Fruit fly (Drosophila melanogaster): ENCODE data around the gene f-cup.

Gene f-cup

DNA sequence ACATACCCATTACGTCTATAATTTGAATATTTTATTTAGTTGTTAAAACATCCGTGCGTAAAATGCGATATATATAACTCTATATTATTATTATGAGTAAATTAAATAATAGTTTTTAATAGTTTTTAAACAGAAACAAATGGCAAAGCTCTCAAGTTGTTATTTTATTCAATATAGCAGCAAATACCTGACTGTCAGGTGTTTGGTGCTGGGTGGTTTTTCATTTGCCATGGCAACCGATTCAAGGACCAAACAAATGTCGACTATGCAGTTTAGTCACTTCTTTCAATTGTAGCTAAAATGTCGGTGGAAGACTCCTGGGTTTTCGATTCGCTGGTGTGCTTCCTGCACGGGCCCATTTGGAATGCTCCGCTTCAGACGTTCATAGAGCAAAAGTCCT, 6.9 kb downstream of the f-cup start, which contains the start of gene CG14367:
Gene CG14367, plus strand, starts transcription at position 301 of the 400 bp plus-strand sequence.
- TF ChIP-seq insv (optimal IDR thresholded peaks at IDR 0.05) (no peak), h (optimal IDR thresholded peaks at IDR 0.05) (no peak), ttk (optimal IDR thresholded peaks at IDR 0.05) (no peak), Myc (optimal IDR thresholded peaks at IDR 0.05) (no peak), Sin3A (optimal IDR thresholded peaks at IDR 0.05) (no peak), psq (optimal IDR thresholded peaks at IDR 0.05) (no peak)

dm6 chr3R:13686371-13687211, 14.0 kb downstream of the f-cup start, which contains the start of gene omd:
omd (minus strand) TSS chr3R:13687210.
- no peak for TF ChIP-seq h (optimal IDR thresholded peaks at IDR 0.05)
- TF ChIP-seq insv (optimal IDR thresholded peaks at IDR 0.05): no peak
- no peak for TF ChIP-seq ttk (optimal IDR thresholded peaks at IDR 0.05)
- no peak for TF ChIP-seq Myc (optimal IDR thresholded peaks at IDR 0.05)
- TF ChIP-seq psq (optimal IDR thresholded peaks at IDR 0.05): no peak
- TF ChIP-seq Sin3A (optimal IDR thresholded peaks at IDR 0.05): no peak

- TF ChIP-seq insv (optimal IDR thresholded peaks at IDR 0.05) (no peak), Myc (optimal IDR thresholded peaks at IDR 0.05) (no peak), psq (optimal IDR thresholded peaks at IDR 0.05) (no peak), h (optimal IDR thresholded peaks at IDR 0.05) (no peak), Sin3A (optimal IDR thresholded peaks at IDR 0.05) (no peak), ttk (optimal IDR thresholded peaks at IDR 0.05) (no peak)
Observed at dm6 chr3R:13685969-13686368, 14.7 kb downstream of the f-cup start.

- no peak for TF ChIP-seq h (optimal IDR thresholded peaks at IDR 0.05)
- peak; percentile 47 for TF ChIP-seq psq (optimal IDR thresholded peaks at IDR 0.05)
Observed at dm6 chr3R:13684569-13685402, 15.9 kb downstream of the f-cup start.

DNA sequence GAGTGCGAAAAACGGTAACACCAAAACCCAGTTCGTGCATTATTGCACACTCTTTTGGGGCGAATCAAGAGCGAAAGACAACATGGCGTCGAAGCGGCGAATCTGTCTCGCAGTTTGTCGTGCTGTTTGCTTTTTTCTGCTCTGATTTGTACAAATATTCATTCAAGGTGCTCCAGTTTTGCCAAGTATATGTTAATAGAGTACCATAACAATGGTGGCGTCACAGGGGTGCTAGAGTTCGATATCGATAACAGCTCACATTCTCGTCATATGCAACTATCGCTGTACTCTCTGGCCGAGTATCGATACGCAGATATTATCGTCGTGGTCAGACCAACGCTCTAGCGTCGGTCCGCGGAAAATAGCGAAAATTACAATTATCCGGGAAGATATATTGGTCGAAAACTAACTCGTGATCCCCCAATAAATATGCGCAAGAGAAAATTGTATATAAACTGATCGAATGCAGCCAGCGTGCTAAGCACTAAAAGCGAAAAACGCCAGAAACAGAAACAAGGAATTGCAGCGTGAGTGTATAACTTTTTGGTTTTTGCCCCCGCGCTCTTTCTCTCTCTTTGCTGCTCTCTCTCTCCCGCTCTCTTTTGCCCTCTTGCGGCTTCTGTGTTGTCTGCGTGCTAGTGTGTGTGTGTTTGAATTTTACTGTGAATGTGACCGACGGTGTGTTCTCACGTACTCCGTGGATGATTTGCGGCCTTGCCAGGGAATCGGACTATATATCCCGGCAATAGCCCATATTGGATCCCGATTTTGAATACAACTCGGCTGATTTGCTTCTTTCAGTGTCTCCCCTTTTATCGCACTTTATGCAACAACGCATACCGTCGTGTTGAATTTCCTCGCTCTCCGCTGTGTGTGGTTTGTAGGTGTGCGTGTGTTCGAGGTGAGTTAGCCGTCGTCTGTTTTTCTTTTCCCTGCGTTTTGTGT, 16.7 kb downstream of the f-cup start, which contains the start of gene flfl:
Gene flfl, plus strand, starts transcription at position 298 of the 945 bp plus-strand sequence.
- TF ChIP-seq ttk (optimal IDR thresholded peaks at IDR 0.05) (no peak), psq (optimal IDR thresholded peaks at IDR 0.05) (peak; percentile 32)

dm6 chr3R:13682994-13683623, 17.5 kb downstream of the f-cup start:
- TF ChIP-seq Sin3A (optimal IDR thresholded peaks at IDR 0.05): no peak
- TF ChIP-seq insv (optimal IDR thresholded peaks at IDR 0.05): no peak
- no peak for TF ChIP-seq h (optimal IDR thresholded peaks at IDR 0.05)
- TF ChIP-seq ttk (optimal IDR thresholded peaks at IDR 0.05): no peak
- no peak for TF ChIP-seq Myc (optimal IDR thresholded peaks at IDR 0.05)
- no peak for TF ChIP-seq psq (optimal IDR thresholded peaks at IDR 0.05)

dm6 chr3R:13676137-13677086, 24.2 kb downstream of the f-cup start, which contains the start of the genes Lkb1 and CG9588:
Lkb1 (plus strand) TSS chr3R:13676549.
CG9588 (minus strand) TSS chr3R:13676681.
- TF ChIP-seq Sin3A (optimal IDR thresholded peaks at IDR 0.05): no peak
- TF ChIP-seq h (optimal IDR thresholded peaks at IDR 0.05): no peak
- TF ChIP-seq insv (optimal IDR thresholded peaks at IDR 0.05): no peak
- no peak for TF ChIP-seq ttk (optimal IDR thresholded peaks at IDR 0.05)
- no peak for TF ChIP-seq Myc (optimal IDR thresholded peaks at IDR 0.05)
- TF ChIP-seq psq (optimal IDR thresholded peaks at IDR 0.05): no peak

dm6 chr3R:13674492-13675033, 26.1 kb downstream of the f-cup start, which contains the start of gene Task6:
Task6 (minus strand) TSS chr3R:13674542.
- no peak for TF ChIP-seq Sin3A (optimal IDR thresholded peaks at IDR 0.05)
- no peak for TF ChIP-seq ttk (optimal IDR thresholded peaks at IDR 0.05)
- no peak for TF ChIP-seq insv (optimal IDR thresholded peaks at IDR 0.05)
- no peak for TF ChIP-seq h (optimal IDR thresholded peaks at IDR 0.05)

DNA sequence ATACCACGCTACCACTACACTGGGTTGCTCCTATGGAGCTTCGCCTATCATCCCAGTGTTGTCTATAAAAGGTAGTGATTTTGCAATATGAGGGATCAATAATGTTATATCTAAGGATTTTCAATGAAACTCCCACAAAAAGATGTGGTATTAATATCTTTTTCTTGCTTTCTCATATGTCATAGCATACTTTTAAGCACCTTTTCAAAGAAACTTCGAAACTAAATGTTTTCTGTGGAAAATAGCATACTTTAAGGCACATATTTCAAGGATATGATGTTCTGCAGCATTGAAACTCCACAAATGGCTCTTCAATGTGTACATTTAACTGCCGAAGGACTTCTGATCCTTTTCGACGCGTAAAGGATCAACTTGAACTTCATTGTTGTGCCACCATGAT, 27.7 kb downstream of the f-cup start:
- TF ChIP-seq h (optimal IDR thresholded peaks at IDR 0.05) (no peak), ttk (optimal IDR thresholded peaks at IDR 0.05) (no peak), insv (optimal IDR thresholded peaks at IDR 0.05) (no peak), Sin3A (optimal IDR thresholded peaks at IDR 0.05) (no peak), Myc (optimal IDR thresholded peaks at IDR 0.05) (no peak), psq (optimal IDR thresholded peaks at IDR 0.05) (no peak)

DNA sequence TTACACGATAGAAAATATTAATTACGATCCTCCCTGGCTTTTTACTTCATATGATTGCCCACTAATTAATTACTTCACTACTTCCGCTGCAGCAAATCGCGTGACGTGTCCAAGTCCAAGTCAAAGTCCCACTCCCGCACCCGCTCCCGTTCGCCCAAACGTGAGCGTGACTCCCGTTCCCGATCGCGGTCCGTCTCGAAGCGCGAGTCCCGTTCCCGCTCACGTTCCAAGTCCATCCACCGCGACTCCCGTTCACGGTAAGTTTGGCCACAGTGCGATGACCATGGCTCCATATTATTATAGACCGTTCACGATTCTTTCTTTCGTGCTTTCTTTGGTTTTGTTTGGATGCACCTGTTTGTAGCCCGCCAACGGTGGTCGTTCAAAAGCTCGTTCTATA, 34.6 kb downstream of the f-cup start:
- TF ChIP-seq insv (optimal IDR thresholded peaks at IDR 0.05) (no peak), ttk (optimal IDR thresholded peaks at IDR 0.05) (no peak), psq (optimal IDR thresholded peaks at IDR 0.05) (no peak), Sin3A (optimal IDR thresholded peaks at IDR 0.05) (no peak), Myc (optimal IDR thresholded peaks at IDR 0.05) (no peak), h (optimal IDR thresholded peaks at IDR 0.05) (no peak)

All from Kc167 (cell line).